Fruit fly (Drosophila melanogaster): ENCODE measurements around the gene Drep4.

Gene Drep4

dm6 chr2L:13289689-13290088 is 3.4 kb upstream of the Drep4 start, which contains the start of gene CG31729:
TSS of gene CG31729 (plus strand) at chr2L:13289997.
- no peak for TF ChIP-seq Dif (GFP tag; optimal IDR thresholded peaks at IDR 0.05; ENCODE audit: partially characterized antibody)
- peak; percentile 59 for TF ChIP-seq Hnf4 (GFP tag; optimal IDR thresholded peaks at IDR 0.05)
- TF ChIP-seq CG32264 (GFP tag; optimal IDR thresholded peaks at IDR 0.05) = no peak
- peak; percentile 33 for TF ChIP-seq dsf (GFP tag; optimal IDR thresholded peaks at IDR 0.05; ENCODE audit: borderline replicate concordance)
- TF ChIP-seq Mio (GFP tag; optimal IDR thresholded peaks at IDR 0.05) = no peak
- no peak for TF ChIP-seq Vsx2 (GFP tag; optimal IDR thresholded peaks at IDR 0.05; ENCODE audit: partially characterized antibody)
- TF ChIP-seq OdsH (GFP tag; optimal IDR thresholded peaks at IDR 0.05) = peak; percentile 19
- TF ChIP-seq usp (GFP tag; optimal IDR thresholded peaks at IDR 0.05) = no peak
- no peak for TF ChIP-seq GATAd (GFP tag; optimal IDR thresholded peaks at IDR 0.05)
- TF ChIP-seq brk (GFP tag; optimal IDR thresholded peaks at IDR 0.05) = peak; percentile 68
- TF ChIP-seq foxo (GFP tag; optimal IDR thresholded peaks at IDR 0.05) = peak in 1 of 2 experiments; percentile 44
- peak; percentile 24 for TF ChIP-seq Jra (GFP tag; optimal IDR thresholded peaks at IDR 0.05)
- TF ChIP-seq ey (GFP tag; optimal IDR thresholded peaks at IDR 0.05) = no peak
- peak; percentile 38 for TF ChIP-seq fru (GFP tag; optimal IDR thresholded peaks at IDR 0.05)
- TF ChIP-seq Abd-B (GFP tag; optimal IDR thresholded peaks at IDR 0.05) = no peak
- TF ChIP-seq h (GFP tag; optimal IDR thresholded peaks at IDR 0.05) = peak; percentile 72
- peak; percentile 4 for TF ChIP-seq woc (GFP tag; optimal IDR thresholded peaks at IDR 0.05)
- peak; percentile 22 for TF ChIP-seq br (GFP tag; optimal IDR thresholded peaks at IDR 0.05)
- no peak for TF ChIP-seq lola (GFP tag; optimal IDR thresholded peaks at IDR 0.05)

dm6 chr2L:13285791-13286190 is 471 bp downstream of the Drep4 start:
- TF ChIP-seq dmrt93B (GFP tag; optimal IDR thresholded peaks at IDR 0.05) = no peak
- TF ChIP-seq dsf (GFP tag; optimal IDR thresholded peaks at IDR 0.05; ENCODE audit: borderline replicate concordance) = no peak
- TF ChIP-seq woc (GFP tag; optimal IDR thresholded peaks at IDR 0.05) = no peak
- TF ChIP-seq h (GFP tag; optimal IDR thresholded peaks at IDR 0.05) = no peak
- TF ChIP-seq Rel (GFP tag; optimal IDR thresholded peaks at IDR 0.05) = no peak
- TF ChIP-seq Rel (tag; optimal IDR thresholded peaks at IDR 0.05) = no peak
- no peak for TF ChIP-seq br (GFP tag; optimal IDR thresholded peaks at IDR 0.05)
- TF ChIP-seq rgr (GFP tag; optimal IDR thresholded peaks at IDR 0.05) = no peak
- TF ChIP-seq Sp1 (GFP tag; optimal IDR thresholded peaks at IDR 0.05) = no peak
- TF ChIP-seq psq (GFP tag; optimal IDR thresholded peaks at IDR 0.05) = no peak

- no peak for TF ChIP-seq psq (GFP tag; optimal IDR thresholded peaks at IDR 0.05)
- peak; percentile 85 for TF ChIP-seq Dfd (GFP tag; optimal IDR thresholded peaks at IDR 0.05)
Observed at dm6 chr2L:13272541-13272940, 13.7 kb downstream of the Drep4 start.

- TF ChIP-seq rgr (GFP tag; optimal IDR thresholded peaks at IDR 0.05) (no peak), pan (optimal IDR thresholded peaks at IDR 0.05) (no peak), tai (GFP tag; optimal IDR thresholded peaks at IDR 0.05) (no peak), OdsH (GFP tag; optimal IDR thresholded peaks at IDR 0.05) (no peak), CG9705 (GFP tag; optimal IDR thresholded peaks at IDR 0.05) (no peak), brk (GFP tag; optimal IDR thresholded peaks at IDR 0.05) (no peak), usp (GFP tag; optimal IDR thresholded peaks at IDR 0.05) (no peak), Jra (GFP tag; optimal IDR thresholded peaks at IDR 0.05) (no peak), Dfd (GFP tag; optimal IDR thresholded peaks at IDR 0.05) (no peak), Hnf4 (GFP tag; optimal IDR thresholded peaks at IDR 0.05) (no peak), foxo (GFP tag; optimal IDR thresholded peaks at IDR 0.05) (no peak), h (GFP tag; optimal IDR thresholded peaks at IDR 0.05) (no peak), CG32264 (GFP tag; optimal IDR thresholded peaks at IDR 0.05) (no peak), woc (GFP tag; optimal IDR thresholded peaks at IDR 0.05) (no peak)
Observed at dm6 chr2L:13268040-13268652, 18.1 kb downstream of the Drep4 start.

dm6 chr2L:13266627-13267026 is 19.6 kb downstream of the Drep4 start:
- TF ChIP-seq Mio (GFP tag; optimal IDR thresholded peaks at IDR 0.05) (no peak), Hnf4 (GFP tag; optimal IDR thresholded peaks at IDR 0.05) (no peak)

- TF ChIP-seq woc (GFP tag; optimal IDR thresholded peaks at IDR 0.05) (no peak), Hnf4 (GFP tag; optimal IDR thresholded peaks at IDR 0.05) (no peak), br (GFP tag; optimal IDR thresholded peaks at IDR 0.05) (no peak), ey (GFP tag; optimal IDR thresholded peaks at IDR 0.05) (no peak), jim (GFP tag; optimal IDR thresholded peaks at IDR 0.05) (no peak), Jra (GFP tag; optimal IDR thresholded peaks at IDR 0.05) (no peak), tai (GFP tag; optimal IDR thresholded peaks at IDR 0.05) (no peak), pan (optimal IDR thresholded peaks at IDR 0.05) (no peak), dl (GFP tag; optimal IDR thresholded peaks at IDR 0.05; ENCODE audit: insufficient read depth in 1 of 2, partially characterized antibody in 2 of 2) (no peak), Vsx2 (GFP tag; optimal IDR thresholded peaks at IDR 0.05; ENCODE audit: partially characterized antibody) (no peak), brk (GFP tag; optimal IDR thresholded peaks at IDR 0.05) (no peak), Abd-B (GFP tag; optimal IDR thresholded peaks at IDR 0.05) (no peak), foxo (GFP tag; optimal IDR thresholded peaks at IDR 0.05) (no peak), GATAd (GFP tag; optimal IDR thresholded peaks at IDR 0.05) (no peak), dsf (GFP tag; optimal IDR thresholded peaks at IDR 0.05; ENCODE audit: borderline replicate concordance) (no peak)
Observed at dm6 chr2L:13265776-13266175, 20.5 kb downstream of the Drep4 start, which contains the start of gene CG31848. TSS of gene CG31848 (minus strand) at chr2L:13265876.
